Fruit fly (Drosophila melanogaster) whole organism, embryonic: ENCODE data around the gene klar.

ENCODE experiments used
- ATbp ChIP-seq: fragments of 200-800 bp; sonication (Bioruptor generic); optimal IDR thresholded peaks from 2 replicates; lab custom pipeline; 2017; ENCODE audit warnings: missing biosample characterization, mild to moderate bottlenecking, missing genetic modification characterization, missing genetic modification reagents
- Abd-B ChIP-seq: fragments of 200-800 bp; sonication (Bioruptor generic); optimal IDR thresholded peaks from 2 replicates; lab custom pipeline; 2018; ENCODE audit warnings: missing biosample characterization, mild to moderate bottlenecking, missing genetic modification characterization, moderate library complexity
- Blimp-1 ChIP-seq: fragments of 200-800 bp; sonication (Bioruptor generic); optimal IDR thresholded peaks from 3 replicates; lab custom pipeline; 2018; ENCODE audit warnings: missing biosample characterization, missing genetic modification characterization, mild to moderate bottlenecking, moderate library complexity, missing genetic modification reagents
- CG11093 ChIP-seq: fragments of 200-800 bp; sonication (Bioruptor generic); IDR thresholded peaks from 3 replicates; pipeline ENCODE4 v1.3.6; 2022; ENCODE audit warnings: missing biosample characterization, missing genetic modification characterization
- CG16815 ChIP-seq: fragments of 200-800 bp; sonication (Bioruptor generic); optimal IDR thresholded peaks from 3 replicates; lab custom pipeline; 2017; ENCODE audit warnings: missing biosample characterization, mild to moderate bottlenecking, missing genetic modification characterization
- CG18262 ChIP-seq: fragments of 200-800 bp; optimal IDR thresholded peaks from 3 replicates; lab custom pipeline; 2019; ENCODE audit warnings: missing biosample characterization, mild to moderate bottlenecking, missing genetic modification characterization, moderate library complexity
- CG2712 ChIP-seq: fragments of 200-800 bp; optimal IDR thresholded peaks from 3 replicates; lab custom pipeline; 2019; ENCODE audit warnings: missing biosample characterization, mild to moderate bottlenecking, missing genetic modification characterization, moderate library complexity
- CG2875 ChIP-seq: fragments of 200-800 bp; sonication (Bioruptor generic); optimal IDR thresholded peaks from 2 replicates; lab custom pipeline; 2017; ENCODE audit warnings: missing biosample characterization, mild to moderate bottlenecking, missing genetic modification characterization, missing genetic modification reagents
- CG30403 ChIP-seq: fragments of 200-800 bp; sonication (Bioruptor generic); optimal IDR thresholded peaks from 3 replicates; lab custom pipeline; 2016; ENCODE audit warnings: missing biosample characterization, missing genetic modification characterization
- CG3995 ChIP-seq: fragments of 200-800 bp; sonication (Bioruptor generic); optimal IDR thresholded peaks from 3 replicates; lab custom pipeline; 2016; ENCODE audit warnings: missing biosample characterization, missing genetic modification characterization
- CG4360 ChIP-seq: fragments of 200-800 bp; sonication (Bioruptor generic); IDR thresholded peaks from 2 replicates; pipeline ENCODE4 v1.3.6; 2022; ENCODE audit warnings: missing biosample characterization, missing genetic modification characterization
- CG5180 ChIP-seq: fragments of 200-800 bp; sonication (Bioruptor generic); optimal IDR thresholded peaks from 3 replicates; lab custom pipeline; 2017; ENCODE audit warnings: missing biosample characterization, missing genetic modification characterization, mild to moderate bottlenecking, moderate library complexity, missing genetic modification reagents
- CG6813 ChIP-seq: fragments of 200-800 bp; sonication (Bioruptor generic); optimal IDR thresholded peaks from 2 replicates; lab custom pipeline; 2017; ENCODE audit warnings: missing biosample characterization, missing genetic modification characterization, mild to moderate bottlenecking, moderate library complexity, missing genetic modification reagents
- CG8281 ChIP-seq: fragments of 200-800 bp; sonication (Bioruptor generic); optimal IDR thresholded peaks from 2 replicates; lab custom pipeline; 2018; ENCODE audit warnings: missing biosample characterization, mild to moderate bottlenecking, missing genetic modification characterization, moderate library complexity
- CG8388 ChIP-seq: fragments of 200-800 bp; sonication (Bioruptor generic); optimal IDR thresholded peaks from 2 replicates; lab custom pipeline; 2019; ENCODE audit warnings: missing biosample characterization, mild to moderate bottlenecking, missing genetic modification characterization, moderate library complexity
- CG9437 ChIP-seq: fragments of 200-800 bp; sonication (Bioruptor generic); optimal IDR thresholded peaks from 2 replicates; lab custom pipeline; 2018; ENCODE audit warnings: missing biosample characterization, mild to moderate bottlenecking, missing genetic modification characterization
- ERR ChIP-seq: fragments of 200-800 bp; sonication (Bioruptor generic); optimal IDR thresholded peaks from 2 replicates; lab custom pipeline; 2016; ENCODE audit warnings: missing biosample characterization, missing genetic modification characterization
- Ets65A ChIP-seq: fragments of 200-800 bp; sonication (Bioruptor generic); peaks from one replicate; lab custom pipeline; 2016; ENCODE audit warnings: missing biosample characterization, missing genetic modification characterization
- Hr3 ChIP-seq: fragments of 200-800 bp; sonication (Bioruptor generic); optimal IDR thresholded peaks from 3 replicates; lab custom pipeline; 2016; ENCODE audit warnings: missing biosample characterization, missing genetic modification characterization
- Jarid2 ChIP-seq: fragments of 200-800 bp; sonication (Bioruptor generic); optimal IDR thresholded peaks from 3 replicates; lab custom pipeline; 2017; ENCODE audit warnings: mild to moderate bottlenecking, missing biosample characterization, missing genetic modification reagents, missing genetic modification characterization
- Lim3 ChIP-seq: fragments of 200-800 bp; sonication (Bioruptor generic); IDR thresholded peaks from 2 replicates; pipeline ENCODE4 v1.3.6; 2022; ENCODE audit warnings: missing biosample characterization, missing genetic modification characterization
- NC2β ChIP-seq: fragments of 200-800 bp; sonication (Bioruptor generic); optimal IDR thresholded peaks from 2 replicates; lab custom pipeline; 2016; ENCODE audit warnings: missing biosample characterization, missing genetic modification characterization
- Ravus ChIP-seq: fragments of 200-800 bp; sonication (Bioruptor generic); IDR thresholded peaks from 2 replicates; pipeline ENCODE4 v1.3.6; 2022; ENCODE audit warnings: missing biosample characterization, missing genetic modification characterization
- Taf1 ChIP-seq: fragments of 200-800 bp; sonication (Bioruptor generic); IDR thresholded peaks from 2 replicates; pipeline ENCODE4 v1.3.6; 2022; ENCODE audit warnings: missing biosample characterization, missing genetic modification characterization
- Tbp ChIP-seq: fragments of >200 bp; optimal IDR thresholded peaks from 2 replicates; lab custom pipeline; 2018; ENCODE audit warnings: missing biosample characterization, missing genetic modification characterization
- aop ChIP-seq: fragments of 200-800 bp; sonication (Bioruptor generic); IDR thresholded peaks from 2 replicates; pipeline ENCODE4 v1.3.6; 2022; ENCODE audit warnings: missing biosample characterization, missing genetic modification characterization
- az2 ChIP-seq: fragments of 200-800 bp; sonication (Bioruptor generic); optimal IDR thresholded peaks from 3 replicates; lab custom pipeline; 2016; ENCODE audit warnings: missing biosample characterization, missing genetic modification characterization
- bab2 ChIP-seq: fragments of 200-800 bp; sonication (Bioruptor generic); optimal IDR thresholded peaks from 2 replicates; lab custom pipeline; 2016; ENCODE audit warnings: missing biosample characterization, missing genetic modification characterization
- bsh ChIP-seq, 2 experiments: fragments of 200-800 bp; sonication (Bioruptor generic); optimal IDR thresholded peaks; 2 replicates each; lab custom pipeline; 2017 to 2018; ENCODE audit warnings: mild to moderate bottlenecking in 2 of 2, missing biosample characterization in 2 of 2, missing genetic modification characterization in 2 of 2, moderate library complexity in 1 of 2
- crol ChIP-seq: fragments of 200-800 bp; sonication (Bioruptor generic); IDR thresholded peaks from 2 replicates; pipeline ENCODE4 v1.3.6; 2022; ENCODE audit warnings: missing biosample characterization, missing genetic modification characterization
- ewg ChIP-seq: fragments of 200-800 bp; sonication (Bioruptor generic); optimal IDR thresholded peaks from 3 replicates; lab custom pipeline; 2017; ENCODE audit warnings: mild to moderate bottlenecking, missing biosample characterization, missing genetic modification reagents, missing genetic modification characterization
- nmo ChIP-seq: fragments of 200-800 bp; sonication (Bioruptor generic); optimal IDR thresholded peaks from 2 replicates; lab custom pipeline; 2018; ENCODE audit warnings: missing biosample characterization, mild to moderate bottlenecking, missing genetic modification characterization, moderate library complexity
- nom ChIP-seq: fragments of 200-800 bp; sonication (Bioruptor generic); optimal IDR thresholded peaks from 2 replicates; lab custom pipeline; 2017; ENCODE audit warnings: missing biosample characterization, missing genetic modification characterization, mild to moderate bottlenecking, moderate library complexity, missing genetic modification reagents
- pan ChIP-seq, 4 experiments: fragments of >200 bp in 3 of 4; fragments of 200-800 bp in 1 of 4; sonication (Bioruptor generic) in 1 of 4; optimal IDR thresholded peaks in 3 of 4; IDR thresholded peaks in 1 of 4; 2 replicates each; pipeline versions ENCODE4 v1.3.6 to Lab custom; 2017 to 2022; ENCODE audit warnings: missing biosample characterization in 2 of 4, missing genetic modification characterization in 2 of 4, mixed read lengths in 1 of 4
- phol ChIP-seq: fragments of 200-800 bp; sonication (Bioruptor generic); optimal IDR thresholded peaks from 3 replicates; lab custom pipeline; 2018; ENCODE audit warnings: missing biosample characterization, mild to moderate bottlenecking, missing genetic modification characterization, moderate library complexity
- sc ChIP-seq, 3 experiments: fragments of >200 bp in 2 of 3; fragments of 200-800 bp in 1 of 3; sonication (Bioruptor generic) in 1 of 3; optimal IDR thresholded peaks; 2 replicates in 2 of 3; 3 replicates in 1 of 3; lab custom pipeline; 2017; ENCODE audit warnings: mild to moderate bottlenecking in 1 of 3, missing biosample characterization in 1 of 3, missing genetic modification characterization in 1 of 3, missing genetic modification reagents in 1 of 3
- sens ChIP-seq: fragments of 200-800 bp; sonication (Bioruptor generic); peaks from one replicate; lab custom pipeline; 2016; ENCODE audit warnings: missing biosample characterization, missing genetic modification characterization
- seq ChIP-seq: fragments of 200-800 bp; sonication (Bioruptor generic); IDR thresholded peaks from 2 replicates; pipeline ENCODE4 v1.3.6; 2022; ENCODE audit warnings: missing biosample characterization, missing genetic modification characterization
- ttk ChIP-seq: fragments of 200-800 bp; sonication (Bioruptor generic); IDR thresholded peaks from 2 replicates; pipeline ENCODE4 v2.1.2; 2022; ENCODE audit warnings: missing biosample characterization, missing genetic modification characterization
- wor ChIP-seq: fragments of 200-800 bp; sonication (Bioruptor generic); IDR thresholded peaks from 2 replicates; pipeline ENCODE4 v1.3.6; 2022; ENCODE audit warnings: missing biosample characterization, missing genetic modification characterization

The klar gene

dm6 chr3L:565964-566627 is 25.7 kb upstream of the klar start (continued):
- peak; percentile 30 for TF ChIP-seq CG8388 (GFP tag; lab: Kevin White, UChicago)
- TF ChIP-seq Jarid2: no peak
- TF ChIP-seq ERR (GFP tag; lab: Kevin White, UChicago): no peak
- no peak for TF ChIP-seq seq
- TF ChIP-seq CG8281 (tag; lab: Kevin White, UChicago): no peak
- TF ChIP-seq crol: 0 out of 2 replicates have a peak, but pooled peaks have one; percentile 33
- peak; percentile 20 for TF ChIP-seq CG2875 (GFP tag; lab: Kevin White, UChicago)
- TF ChIP-seq NC2β (GFP tag; lab: Kevin White, UChicago): no peak
- peak; percentile 41 for TF ChIP-seq ATbp
- TF ChIP-seq CG30403 (GFP tag; lab: Kevin White, UChicago): peak; percentile 16
- TF ChIP-seq sens (GFP tag; lab: Kevin White, UChicago): peak; percentile 90
- TF ChIP-seq CG18262 (tag; lab: Kevin White, UChicago): peak; percentile 41
- TF ChIP-seq CG2712: peak; percentile 40
- no peak for TF ChIP-seq Ets65A (GFP tag; lab: Kevin White, UChicago)
- no peak for TF ChIP-seq Abd-B (GFP tag; lab: Kevin White, UChicago)
- peak; percentile 59 for TF ChIP-seq nom (GFP tag; lab: Kevin White, UChicago)
- TF ChIP-seq ttk (GFP tag; lab: Robert Waterston, UW): no peak
- TF ChIP-seq bab2 (GFP tag; lab: Kevin White, UChicago): peak; percentile 16
- TF ChIP-seq CG16815 (GFP tag; lab: Kevin White, UChicago): no peak
- no peak for TF ChIP-seq Tbp
- TF ChIP-seq Hr3: peak; percentile 19
- TF ChIP-seq nmo: peak; percentile 56
- TF ChIP-seq bsh (GFP tag; optimal IDR thresholded peaks at IDR 0.05; lab: Kevin White, UChicago): peak; percentile 59 to 87
- 0 out of 2 replicates have a peak, but pooled peaks have one; percentile 26 for TF ChIP-seq CG4360 (GFP tag; lab: Robert Waterston, UW)
- no peak for TF ChIP-seq sc (optimal IDR thresholded peaks at IDR 0.05; lab: Kevin White, UChicago)
- peak; percentile 30 for TF ChIP-seq sc (GFP tag; optimal IDR thresholded peaks at IDR 0.05; lab: Kevin White, UChicago)
- TF ChIP-seq Ravus: no peak
- TF ChIP-seq CG11093 (GFP tag; lab: Robert Waterston, UW): peak; percentile 45; the same call in 1 of the 3 replicates
- peak; percentile 21 for TF ChIP-seq az2 (GFP tag; lab: Kevin White, UChicago)
- no peak for TF ChIP-seq CG3995
- TF ChIP-seq Taf1 (GFP tag; lab: Robert Waterston, UW): no peak
- TF ChIP-seq Lim3: no peak
- TF ChIP-seq phol (tag; lab: Kevin White, UChicago): peak; percentile 58
- TF ChIP-seq CG9437 (GFP tag; lab: Kevin White, UChicago): no peak
- TF ChIP-seq CG5180 (GFP tag; lab: Kevin White, UChicago): peak; percentile 88
- TF ChIP-seq ewg (GFP tag; lab: Kevin White, UChicago): peak; percentile 15
- TF ChIP-seq pan (optimal IDR thresholded peaks at IDR 0.05; lab: Kevin White, UChicago): no peak
- TF ChIP-seq pan (GFP tag; optimal IDR thresholded peaks at IDR 0.05 in 1 of 2, IDR thresholded peaks at IDR 0.05 in 1 of 2): no peak
- no peak for TF ChIP-seq aop (GFP tag; lab: Robert Waterston, UW)
- peak; percentile 5 for TF ChIP-seq CG6813 (GFP tag; lab: Kevin White, UChicago)
- 0 out of 2 replicates have a peak, but pooled peaks have one; percentile 36 for TF ChIP-seq wor (GFP tag; lab: Robert Waterston, UW)
- TF ChIP-seq Blimp-1: peak; percentile 47
- TF ChIP-seq, all 482 proteins: peak for 45
